Fruit fly (Drosophila melanogaster): ENCODE results near the gene CG7720.

Gene CG7720

dm6 chr3R:18758548-18759257, 36.3 kb downstream of the CG7720 start, which contains the start of gene Epg5 (continued):
- TF ChIP-seq slou (GFP tag; optimal IDR thresholded peaks at IDR 0.05) = peak; percentile 80
- peak; percentile 41; the same call in 1 of the 2 replicates for TF ChIP-seq Rx (GFP tag; IDR thresholded peaks at IDR 0.05)
- no peak for TF ChIP-seq Fer3 (tag; optimal IDR thresholded peaks at IDR 0.05)
- TF ChIP-seq vfl (GFP tag; optimal IDR thresholded peaks at IDR 0.05) = peak; percentile 75
- TF ChIP-seq CG32767 (GFP tag; IDR thresholded peaks at IDR 0.05) = peak; percentile 43; the same call in 1 of the 2 replicates
- peak; percentile 24 for TF ChIP-seq CG3163 (GFP tag; optimal IDR thresholded peaks at IDR 0.05)
- no peak for TF ChIP-seq CG14050 (GFP tag; IDR thresholded peaks at IDR 0.05)
- no peak for TF ChIP-seq CG31365 (tag; optimal IDR thresholded peaks at IDR 0.05)
- TF ChIP-seq Atf6 (GFP tag; IDR thresholded peaks at IDR 0.05) = no peak
- TF ChIP-seq caup (GFP tag; optimal IDR thresholded peaks at IDR 0.05; ENCODE audit: severe bottlenecking) = no peak
- TF ChIP-seq CG4328 (GFP tag; optimal IDR thresholded peaks at IDR 0.05) = no peak
- peak; percentile 57 for TF ChIP-seq Camta (GFP tag; optimal IDR thresholded peaks at IDR 0.05)
- TF ChIP-seq salm (tag; optimal IDR thresholded peaks at IDR 0.05) = no peak
- TF ChIP-seq Fer1 (GFP tag; optimal IDR thresholded peaks at IDR 0.05) = no peak
- TF ChIP-seq sr (GFP tag; IDR thresholded peaks at IDR 0.05) = no peak
- TF ChIP-seq lola (GFP tag; optimal IDR thresholded peaks at IDR 0.05) = no peak
- TF ChIP-seq CG13775 (GFP tag; optimal IDR thresholded peaks at IDR 0.05) = peak; percentile 71
- peak; percentile 86 for TF ChIP-seq sob (GFP tag; IDR thresholded peaks at IDR 0.05)
- no peak for TF ChIP-seq Gsc (GFP tag; IDR thresholded peaks at IDR 0.05)
- no peak for TF ChIP-seq fd3F (GFP tag; optimal IDR thresholded peaks at IDR 0.05)
- no peak for TF ChIP-seq en (GFP tag; optimal IDR thresholded peaks at IDR 0.05)
- no peak for TF ChIP-seq CG3281 (GFP tag; optimal IDR thresholded peaks at IDR 0.05)
- peak; percentile 50 for TF ChIP-seq dmrt11E (tag; optimal IDR thresholded peaks at IDR 0.05)
- peak; percentile 96 for TF ChIP-seq Bgb (GFP tag; IDR thresholded peaks at IDR 0.05; ENCODE audit: partially characterized antibody)
- TF ChIP-seq CG11398 (GFP tag; optimal IDR thresholded peaks at IDR 0.05) = no peak
- TF ChIP-seq z (GFP tag; IDR thresholded peaks at IDR 0.05) = no peak
- TF ChIP-seq jing (GFP tag; optimal IDR thresholded peaks at IDR 0.05) = no peak
- TF ChIP-seq ara (GFP tag; IDR thresholded peaks at IDR 0.05) = no peak
- TF ChIP-seq stc (GFP tag; IDR thresholded peaks at IDR 0.05) = no peak
- peak; percentile 75 for TF ChIP-seq CG12942 (GFP tag; optimal IDR thresholded peaks at IDR 0.05)
- TF ChIP-seq CG16779 (GFP tag; IDR thresholded peaks at IDR 0.05) = no peak
- peak; percentile 58 for TF ChIP-seq maf-S (GFP tag; optimal IDR thresholded peaks at IDR 0.05)
- TF ChIP-seq CG31388 (GFP tag; optimal IDR thresholded peaks at IDR 0.05) = peak; percentile 11
- no peak for TF ChIP-seq gce (GFP tag; IDR thresholded peaks at IDR 0.05)
- no peak for TF ChIP-seq CG10431 (GFP tag; optimal IDR thresholded peaks at IDR 0.05)
- no peak for TF ChIP-seq sd (tag; optimal IDR thresholded peaks at IDR 0.05)
- TF ChIP-seq mld (GFP tag; IDR thresholded peaks at IDR 0.05; ENCODE audit: partially characterized antibody) = peak; percentile 90
- peak; percentile 100 for TF ChIP-seq knrl (GFP tag; IDR thresholded peaks at IDR 0.05; ENCODE audit: partially characterized antibody)
- peak; percentile 98 for TF ChIP-seq CG16813 (GFP tag; IDR thresholded peaks at IDR 0.05; ENCODE audit: partially characterized antibody)
- no peak for TF ChIP-seq CG6654 (GFP tag; optimal IDR thresholded peaks at IDR 0.05)
- TF ChIP-seq ash1 (GFP tag; optimal IDR thresholded peaks at IDR 0.05) = no peak
- TF ChIP-seq CG15479 (GFP tag; optimal IDR thresholded peaks at IDR 0.05) = no peak
- no peak for TF ChIP-seq sc (optimal IDR thresholded peaks at IDR 0.05)
- TF ChIP-seq sc (GFP tag; optimal IDR thresholded peaks at IDR 0.05) = no peak
- TF ChIP-seq CG15601 (tag; optimal IDR thresholded peaks at IDR 0.05) = no peak
- peak; percentile 68 for TF ChIP-seq CG31224 (GFP tag; IDR thresholded peaks at IDR 0.05)
- peak; percentile 63 for TF ChIP-seq CG17328 (GFP tag; IDR thresholded peaks at IDR 0.05)
- no peak for TF ChIP-seq CTCF (GFP tag; optimal IDR thresholded peaks at IDR 0.05)
- TF ChIP-seq H2.0 (GFP tag; IDR thresholded peaks at IDR 0.05) = no peak
- TF ChIP-seq CG8388 (GFP tag; optimal IDR thresholded peaks at IDR 0.05) = no peak
- TF ChIP-seq Nf-YC (tag; optimal IDR thresholded peaks at IDR 0.05) = no peak

All from whole organism, embryonic.